Worm (Caenorhabditis elegans) whole organism, L1 larva: ENCODE results near the gene tba-4.

Experiments
- egl-27 ChIP-seq, 2 experiments: fragments of 150-350 bp in 1 of 2; sonication (generic microtip); optimal IDR thresholded peaks; 3 replicates each; lab custom pipeline; 2017 to 2018; ENCODE audit warnings: missing biosample characterization in 2 of 2, missing genetic modification characterization in 2 of 2, missing genetic modification reagents in 2 of 2
- lin-13 ChIP-seq: fragments of 150-350 bp; optimal IDR thresholded peaks from 2 replicates; lab custom pipeline; 2014; ENCODE audit warnings: missing biosample characterization, missing genetic modification reagents, missing genetic modification characterization
- mdl-1 ChIP-seq, 2 experiments: fragments of 150-350 bp; optimal IDR thresholded peaks; 2 replicates each; lab custom pipeline; 2014 to 2017; ENCODE audit warnings: missing biosample characterization in 2 of 2, missing genetic modification characterization in 2 of 2, inconsistent platforms in 1 of 2
- mef-2 ChIP-seq: fragments of 150-350 bp; optimal IDR thresholded peaks from 2 replicates; lab custom pipeline; 2014; ENCODE audit warnings: missing biosample characterization, missing genetic modification characterization
- unc-86 ChIP-seq: sonication (generic microtip); optimal IDR thresholded peaks from 2 replicates; lab custom pipeline; 2016; ENCODE audit warnings: missing genetic modification characterization, missing compliant biosample characterization

- TF ChIP-seq egl-27 (tag; optimal IDR thresholded peaks at IDR 0.05; lab: Kevin White, UChicago), result no peak
- no peak for TF ChIP-seq mef-2 (tag; lab: Kevin White, UChicago)
- TF ChIP-seq lin-13 (GFP tag; lab: Kevin White, UChicago), result no peak
- no peak for TF ChIP-seq mdl-1 (tag; optimal IDR thresholded peaks at IDR 0.05; lab: Kevin White, UChicago)
- TF ChIP-seq unc-86 (tag; lab: Kevin White, UChicago), result no peak
These were observed 1.3 kb upstream of the tba-4 start, which contains the start of gene F44F4.10 for ce11 chrII:10917174-10917573.
